Worm (Caenorhabditis elegans) whole organism, L2 larva: ENCODE data around the gene F53B3.3.

Experiments
- R02D3.7 ChIP-seq: fragments of 150-350 bp; optimal IDR thresholded peaks from 2 replicates; lab custom pipeline; 2014; ENCODE audit warnings: missing biosample characterization, missing genetic modification characterization
- nhr-12 ChIP-seq: fragments of 150-350 bp; optimal IDR thresholded peaks from 2 replicates; lab custom pipeline; 2014; ENCODE audit warnings: missing biosample characterization, missing genetic modification characterization

DNA sequence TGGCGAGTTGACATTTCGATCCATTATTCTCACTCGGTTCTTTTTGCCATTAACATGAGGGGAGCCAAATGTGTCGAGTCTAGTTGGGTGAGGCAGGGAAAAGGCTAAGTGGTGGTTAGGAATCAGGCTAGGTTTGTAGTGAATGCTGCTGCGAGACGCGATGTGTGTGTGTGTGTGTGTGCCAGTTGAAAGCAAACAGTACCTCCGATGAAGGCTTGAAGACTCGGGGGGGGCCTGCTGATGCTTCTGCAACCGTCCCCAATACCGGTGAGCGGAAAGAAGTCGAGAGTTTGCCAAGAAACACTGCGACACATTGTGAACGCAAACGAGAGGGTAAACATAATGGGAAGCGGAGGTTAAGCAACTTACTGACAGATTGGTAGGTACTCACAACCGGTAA, at the start of gene F53B3.3:
- TF ChIP-seq R02D3.7 (tag; lab: Kevin White, UChicago) (no peak), nhr-12 (tag; lab: Kevin White, UChicago) (no peak)
